Fruit fly (Drosophila melanogaster) whole organism, embryonic: ENCODE measurements around the gene Nos.
A peak's percentile ranks its signal among the peaks of the same experiment; 100 is the strongest.

ENCODE experiments used
- Ada2b ChIP-seq: fragments of 200-800 bp; sonication (Bioruptor generic); IDR thresholded peaks from 2 replicates; pipeline ENCODE4 v1.3.6; 2022; ENCODE audit warnings: missing biosample characterization, missing genetic modification characterization
- Atf-2 ChIP-seq: fragments of 200-800 bp; sonication (Bioruptor generic); optimal IDR thresholded peaks from 2 replicates; lab custom pipeline; 2016; ENCODE audit warnings: missing biosample characterization, missing genetic modification characterization
- CG10654 ChIP-seq: fragments of 200-800 bp; sonication (Bioruptor generic); optimal IDR thresholded peaks from 2 replicates; lab custom pipeline; 2016; ENCODE audit warnings: missing biosample characterization, missing genetic modification characterization
- CG11695 ChIP-seq: fragments of 200-800 bp; sonication (Bioruptor generic); IDR thresholded peaks from 3 replicates; pipeline ENCODE4 v1.3.6; 2022; ENCODE audit warnings: missing biosample characterization, missing genetic modification characterization
- CG12236 ChIP-seq: fragments of 200-800 bp; sonication (Bioruptor generic); optimal IDR thresholded peaks from 2 replicates; lab custom pipeline; 2016; ENCODE audit warnings: missing biosample characterization, missing genetic modification characterization
- CG12659 ChIP-seq: fragments of 200-800 bp; sonication (Bioruptor generic); optimal IDR thresholded peaks from 3 replicates; lab custom pipeline; 2017; ENCODE audit warnings: mild to moderate bottlenecking, missing biosample characterization, missing genetic modification reagents, missing genetic modification characterization
- CG13894 ChIP-seq: fragments of 200-800 bp; sonication (Bioruptor generic); optimal IDR thresholded peaks from 3 replicates; lab custom pipeline; 2018; ENCODE audit warnings: missing biosample characterization, mild to moderate bottlenecking, missing genetic modification characterization, moderate library complexity
- CG14710 ChIP-seq: fragments of 200-800 bp; sonication (Bioruptor generic); optimal IDR thresholded peaks from 3 replicates; lab custom pipeline; 2019; ENCODE audit warnings: missing biosample characterization, mild to moderate bottlenecking, missing genetic modification characterization, moderate library complexity
- CG1529 ChIP-seq: fragments of 200-800 bp; sonication (Bioruptor generic); optimal IDR thresholded peaks from 3 replicates; lab custom pipeline; 2018; ENCODE audit warnings: missing biosample characterization, missing genetic modification characterization
- CG1647 ChIP-seq: fragments of 200-800 bp; sonication (Bioruptor generic); optimal IDR thresholded peaks from 3 replicates; lab custom pipeline; 2016; ENCODE audit warnings: missing biosample characterization, missing genetic modification characterization
- CG16779 ChIP-seq: fragments of 200-800 bp; sonication (Bioruptor generic); IDR thresholded peaks from 2 replicates; pipeline ENCODE4 v1.3.6; 2022; ENCODE audit warnings: missing biosample characterization, missing genetic modification characterization
- CG17829 ChIP-seq: fragments of 200-800 bp; optimal IDR thresholded peaks from 2 replicates; lab custom pipeline; 2019; ENCODE audit warnings: missing biosample characterization, mild to moderate bottlenecking, missing genetic modification characterization, moderate library complexity
- CG17912 ChIP-seq: fragments of 200-800 bp; sonication (Bioruptor generic); optimal IDR thresholded peaks from 2 replicates; lab custom pipeline; 2018; ENCODE audit warnings: missing biosample characterization, mild to moderate bottlenecking, missing genetic modification characterization
- CG2678 ChIP-seq: fragments of 200-800 bp; sonication (Bioruptor generic); optimal IDR thresholded peaks from 3 replicates; lab custom pipeline; 2019; ENCODE audit warnings: missing biosample characterization, mild to moderate bottlenecking, missing genetic modification characterization, moderate library complexity
- CG31388 ChIP-seq: fragments of 200-800 bp; sonication (Bioruptor generic); optimal IDR thresholded peaks from 2 replicates; lab custom pipeline; 2016; ENCODE audit warnings: missing biosample characterization, missing genetic modification characterization
- CG33213 ChIP-seq: fragments of 200-800 bp; sonication (Bioruptor generic); optimal IDR thresholded peaks from 3 replicates; lab custom pipeline; 2016; ENCODE audit warnings: missing biosample characterization, missing genetic modification characterization
- CG3407 ChIP-seq: fragments of 200-800 bp; sonication (Bioruptor generic); optimal IDR thresholded peaks from 2 replicates; lab custom pipeline; 2018; ENCODE audit warnings: missing biosample characterization, mild to moderate bottlenecking, missing genetic modification characterization
- CG4404 ChIP-seq: fragments of 200-800 bp; sonication (Bioruptor generic); IDR thresholded peaks from 2 replicates; pipeline ENCODE4 v1.3.6; 2022; ENCODE audit warnings: missing biosample characterization, missing genetic modification characterization
- CG6854 ChIP-seq: fragments of 200-800 bp; sonication (Bioruptor generic); optimal IDR thresholded peaks from 3 replicates; lab custom pipeline; 2017; ENCODE audit warnings: missing biosample characterization, mild to moderate bottlenecking, missing genetic modification characterization
- CG8944 ChIP-seq: fragments of 200-800 bp; sonication (Bioruptor generic); optimal IDR thresholded peaks from 3 replicates; lab custom pipeline; 2016; ENCODE audit warnings: missing biosample characterization, missing genetic modification characterization
- Dll ChIP-seq: fragments of 200-800 bp; sonication (Bioruptor generic); IDR thresholded peaks from 4 replicates; pipeline ENCODE4 v1.3.6; 2022; ENCODE audit warnings: missing biosample characterization, missing genetic modification characterization; ENCODE audit not compliant: partially characterized antibody
- Doc2 ChIP-seq: fragments of 200-800 bp; sonication (Bioruptor generic); IDR thresholded peaks from 2 replicates; pipeline ENCODE4 v1.3.6; 2022; ENCODE audit warnings: missing biosample characterization, missing genetic modification characterization
- E2f2 ChIP-seq: fragments of 200-800 bp; sonication (Bioruptor generic); IDR thresholded peaks from 2 replicates; pipeline ENCODE4 v1.3.6; 2022; ENCODE audit warnings: missing biosample characterization, missing genetic modification characterization
- H2.0 ChIP-seq: fragments of 200-800 bp; sonication (Bioruptor generic); IDR thresholded peaks from 2 replicates; pipeline ENCODE4 v1.3.6; 2022; ENCODE audit warnings: missing biosample characterization, missing genetic modification characterization
- Hr3 ChIP-seq: fragments of 200-800 bp; sonication (Bioruptor generic); optimal IDR thresholded peaks from 3 replicates; lab custom pipeline; 2016; ENCODE audit warnings: missing biosample characterization, missing genetic modification characterization
- Jarid2 ChIP-seq: fragments of 200-800 bp; sonication (Bioruptor generic); optimal IDR thresholded peaks from 3 replicates; lab custom pipeline; 2017; ENCODE audit warnings: mild to moderate bottlenecking, missing biosample characterization, missing genetic modification reagents, missing genetic modification characterization
- Lim3 ChIP-seq: fragments of 200-800 bp; sonication (Bioruptor generic); IDR thresholded peaks from 2 replicates; pipeline ENCODE4 v1.3.6; 2022; ENCODE audit warnings: missing biosample characterization, missing genetic modification characterization
- Max ChIP-seq: fragments of 200-800 bp; sonication (Bioruptor generic); optimal IDR thresholded peaks from 2 replicates; lab custom pipeline; 2016; ENCODE audit warnings: missing biosample characterization, mild to moderate bottlenecking, missing genetic modification characterization
- Nf-YC ChIP-seq: fragments of 200-800 bp; optimal IDR thresholded peaks from 3 replicates; lab custom pipeline; 2019; ENCODE audit warnings: missing biosample characterization, mild to moderate bottlenecking, missing genetic modification characterization, moderate library complexity
- Side ChIP-seq: fragments of 200-800 bp; sonication (Bioruptor generic); optimal IDR thresholded peaks from 2 replicates; lab custom pipeline; 2016; ENCODE audit warnings: missing biosample characterization, missing genetic modification characterization
- ab ChIP-seq: fragments of 200-800 bp; sonication (Bioruptor generic); optimal IDR thresholded peaks from 2 replicates; lab custom pipeline; 2016; ENCODE audit warnings: missing biosample characterization, missing genetic modification characterization
- abd-A ChIP-seq: fragments of 200-800 bp; sonication (Bioruptor generic); optimal IDR thresholded peaks from 3 replicates; lab custom pipeline; 2019; ENCODE audit warnings: missing biosample characterization, mild to moderate bottlenecking, missing genetic modification characterization, moderate library complexity
- ato ChIP-seq: fragments of 200-800 bp; sonication (Bioruptor generic); IDR thresholded peaks from 2 replicates; pipeline ENCODE4 v1.3.6; 2022; ENCODE audit warnings: missing biosample characterization, missing genetic modification characterization; ENCODE audit not compliant: partially characterized antibody
- chm ChIP-seq: fragments of 200-800 bp; sonication (Bioruptor generic); IDR thresholded peaks from 2 replicates; pipeline ENCODE4 v1.3.6; 2022; ENCODE audit warnings: missing biosample characterization, missing genetic modification characterization
- crc ChIP-seq: fragments of 200-800 bp; sonication (Bioruptor generic); optimal IDR thresholded peaks from 2 replicates; lab custom pipeline; 2016; ENCODE audit warnings: missing biosample characterization, missing genetic modification characterization
- crp ChIP-seq, 2 experiments: fragments of 200-800 bp; sonication (Bioruptor generic); optimal IDR thresholded peaks; 2 replicates in 1 of 2; 3 replicates in 1 of 2; lab custom pipeline; 2017; ENCODE audit warnings: missing biosample characterization in 2 of 2, missing genetic modification characterization in 2 of 2, mild to moderate bottlenecking in 1 of 2, moderate library complexity in 1 of 2
- da ChIP-seq: fragments of 200-800 bp; sonication (Bioruptor generic); optimal IDR thresholded peaks from 2 replicates; lab custom pipeline; 2016; ENCODE audit warnings: missing biosample characterization, missing genetic modification characterization
- gem ChIP-seq: fragments of 200-800 bp; sonication (Bioruptor generic); optimal IDR thresholded peaks from 2 replicates; lab custom pipeline; 2019; ENCODE audit warnings: missing biosample characterization, mild to moderate bottlenecking, missing genetic modification characterization, moderate library complexity
- grn ChIP-seq: fragments of 200-800 bp; sonication (Bioruptor generic); optimal IDR thresholded peaks from 3 replicates; lab custom pipeline; 2017; ENCODE audit warnings: missing biosample characterization, missing genetic modification characterization
- hbn ChIP-seq: fragments of 200-800 bp; sonication (Bioruptor generic); IDR thresholded peaks from 2 replicates; pipeline ENCODE4 v1.3.6; 2022; ENCODE audit warnings: missing biosample characterization, missing genetic modification characterization; ENCODE audit not compliant: partially characterized antibody
- kay ChIP-seq: fragments of 200-800 bp; sonication (Bioruptor generic); optimal IDR thresholded peaks from 2 replicates; lab custom pipeline; 2016; ENCODE audit warnings: missing biosample characterization, missing genetic modification characterization
- lov ChIP-seq, 2 experiments: fragments of 200-800 bp in 1 of 2; fragments of >200 bp in 1 of 2; sonication (Bioruptor generic) in 1 of 2; IDR thresholded peaks in 1 of 2; optimal IDR thresholded peaks in 1 of 2; 2 replicates in 1 of 2; 3 replicates in 1 of 2; pipeline versions ENCODE4 v1.3.6 to Lab custom; 2017 to 2022; ENCODE audit warnings: missing biosample characterization in 1 of 2, missing genetic modification characterization in 1 of 2
- luna ChIP-seq: fragments of 200-800 bp; sonication (Bioruptor generic); optimal IDR thresholded peaks from 2 replicates; lab custom pipeline; 2016; ENCODE audit warnings: missing biosample characterization, missing genetic modification characterization
- phol ChIP-seq: fragments of 200-800 bp; sonication (Bioruptor generic); optimal IDR thresholded peaks from 3 replicates; lab custom pipeline; 2018; ENCODE audit warnings: missing biosample characterization, mild to moderate bottlenecking, missing genetic modification characterization, moderate library complexity
- sisA ChIP-seq: fragments of 200-800 bp; sonication (Bioruptor generic); IDR thresholded peaks from 2 replicates; pipeline ENCODE4 v1.3.6; 2022; ENCODE audit warnings: missing biosample characterization, missing genetic modification characterization
- slou ChIP-seq: fragments of 200-800 bp; sonication (Bioruptor generic); optimal IDR thresholded peaks from 3 replicates; lab custom pipeline; 2016; ENCODE audit warnings: missing biosample characterization, missing genetic modification characterization
- sob ChIP-seq: fragments of 200-800 bp; sonication (Bioruptor generic); IDR thresholded peaks from 2 replicates; pipeline ENCODE4 v1.3.6; 2022; ENCODE audit warnings: missing biosample characterization, missing genetic modification characterization
- tgo ChIP-seq: fragments of 200-800 bp; sonication (Bioruptor generic); IDR thresholded peaks from 3 replicates; pipeline ENCODE4 v1.3.6; 2022; ENCODE audit warnings: missing biosample characterization, missing genetic modification characterization
- ttk ChIP-seq: fragments of 200-800 bp; sonication (Bioruptor generic); IDR thresholded peaks from 2 replicates; pipeline ENCODE4 v2.1.2; 2022; ENCODE audit warnings: missing biosample characterization, missing genetic modification characterization
- unpg ChIP-seq: fragments of 200-800 bp; sonication (Bioruptor generic); optimal IDR thresholded peaks from 3 replicates; lab custom pipeline; 2018; ENCODE audit warnings: missing biosample characterization, mild to moderate bottlenecking, missing genetic modification characterization, moderate library complexity
- yki ChIP-seq: fragments of >200 bp; optimal IDR thresholded peaks from 3 replicates; lab custom pipeline; 2018
- zen2 ChIP-seq: fragments of 200-800 bp; sonication (Bioruptor generic); IDR thresholded peaks from 3 replicates; pipeline ENCODE4 v1.3.6; 2022; ENCODE audit warnings: missing biosample characterization, missing genetic modification characterization; ENCODE audit not compliant: partially characterized antibody

Gene Nos

dm6 chr2L:10769708-10770107 lies 67.6 kb downstream of the Nos start, which contains the start of gene CG6724 (continued):
- TF ChIP-seq Max (peak; percentile 25), unpg (GFP tag; lab: Kevin White, UChicago) (no peak), CG12236 (GFP tag; lab: Kevin White, UChicago) (no peak), ato (GFP tag; lab: Robert Waterston, UW) (peak; percentile 71), ab (GFP tag; lab: Kevin White, UChicago) (no peak), E2f2 (GFP tag; lab: Robert Waterston, UW) (peak; percentile 90), Doc2 (no peak), CG31388 (GFP tag; lab: Kevin White, UChicago) (no peak), Lim3 (no peak), Jarid2 (GFP tag; lab: Kevin White, UChicago) (no peak), CG6854 (GFP tag; lab: Kevin White, UChicago) (no peak), kay (GFP tag; lab: Kevin White, UChicago) (no peak), H2.0 (GFP tag; lab: Robert Waterston, UW) (no peak), Dll (GFP tag; lab: Robert Waterston, UW) (peak; percentile 69; the same call in 3 of the 4 replicates), chm (GFP tag; lab: Robert Waterston, UW) (no peak), Nf-YC (tag; lab: Kevin White, UChicago) (no peak), CG11695 (GFP tag; lab: Robert Waterston, UW) (no peak), CG1529 (GFP tag; lab: Kevin White, UChicago) (no peak), crp (GFP tag; optimal IDR thresholded peaks at IDR 0.05; lab: Kevin White, UChicago) (peak in 1 of 2 experiments; percentile 31), phol (tag; lab: Kevin White, UChicago) (peak; percentile 7), CG12659 (GFP tag; lab: Kevin White, UChicago) (peak; percentile 11), crc (GFP tag; lab: Kevin White, UChicago) (no peak), slou (GFP tag; lab: Kevin White, UChicago) (no peak), CG1647 (GFP tag; lab: Kevin White, UChicago) (no peak), CG8944 (GFP tag; lab: Kevin White, UChicago) (no peak), CG17912 (GFP tag; lab: Kevin White, UChicago) (no peak), CG4404 (GFP tag; lab: Robert Waterston, UW) (no peak), Side (GFP tag; lab: Kevin White, UChicago) (no peak), CG14710 (tag; lab: Kevin White, UChicago) (peak; percentile 24), da (GFP tag; lab: Kevin White, UChicago) (no peak), CG17829 (tag; lab: Kevin White, UChicago) (peak; percentile 25), CG16779 (GFP tag; lab: Robert Waterston, UW) (no peak), CG2678 (tag; lab: Kevin White, UChicago) (no peak), grn (GFP tag; lab: Kevin White, UChicago) (peak; percentile 26), Hr3 (no peak), sob (GFP tag; lab: Robert Waterston, UW) (no peak), ttk (no peak), hbn (GFP tag; lab: Robert Waterston, UW) (peak; percentile 39; the same call in 1 of the 2 replicates), sisA (GFP tag; lab: Robert Waterston, UW) (no peak), abd-A (tag; lab: Kevin White, UChicago) (no peak), CG3407 (GFP tag; lab: Kevin White, UChicago) (no peak), tgo (no peak), Atf-2 (GFP tag; lab: Kevin White, UChicago) (no peak), CG33213 (GFP tag; lab: Kevin White, UChicago) (no peak), luna (GFP tag; lab: Kevin White, UChicago) (no peak), yki (lab: Kevin White, UChicago) (no peak), CG13894 (no peak), Ada2b (GFP tag; lab: Robert Waterston, UW) (no peak), zen2 (GFP tag; lab: Robert Waterston, UW) (0 out of 3 replicates have a peak, but pooled peaks have one; percentile 46), lov (optimal IDR thresholded peaks at IDR 0.05; lab: Kevin White, UChicago) (no peak), lov (GFP tag; IDR thresholded peaks at IDR 0.05; lab: Robert Waterston, UW) (no peak), CG10654 (GFP tag; lab: Kevin White, UChicago) (no peak), gem (no peak)
